ENCODE assay signal across 1 fruit fly cellular context in the genomic region with DNA sequence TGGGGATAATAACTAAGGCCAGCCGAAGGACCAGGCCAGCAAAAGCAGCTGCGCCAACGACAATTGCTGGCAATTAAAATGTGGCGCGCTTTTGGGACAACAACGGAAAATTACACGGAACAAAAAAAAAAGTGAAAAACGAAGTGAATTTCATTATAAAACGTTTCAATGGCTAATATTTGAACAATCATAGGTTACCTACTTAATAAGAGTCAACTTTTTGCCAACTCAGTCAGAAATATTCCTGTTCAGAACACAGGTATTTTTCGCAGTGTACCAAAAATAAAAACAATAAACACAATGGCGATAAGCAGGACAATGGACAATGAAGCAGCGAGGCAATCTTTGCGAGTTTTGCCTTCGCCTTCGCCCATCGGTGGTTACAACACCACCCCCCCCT.
TF ChIP-seq lines count a peak whose summit lies in the region.

No protein-coding gene starts in this region.

TF ChIP-seq in whole organism, embryonic, 481 proteins besides CTCF, POLR2A, EP300 and RAD21 (continued from another document and continues in another):
- TF ChIP-seq CG12104 (GFP tag; optimal IDR thresholded peaks at IDR 0.05; lab: Kevin White, UChicago) (no peak), CG9437 (GFP tag; optimal IDR thresholded peaks at IDR 0.05; lab: Kevin White, UChicago) (no peak), lov (optimal IDR thresholded peaks at IDR 0.05; lab: Kevin White, UChicago) (no peak), lov (GFP tag; IDR thresholded peaks at IDR 0.05; lab: Robert Waterston, UW) (no peak), CG1832 (GFP tag; optimal IDR thresholded peaks at IDR 0.05; lab: Kevin White, UChicago) (no peak), amos (GFP tag; IDR thresholded peaks at IDR 0.05; lab: Robert Waterston, UW; ENCODE audit: partially characterized antibody) (no peak), Camta (GFP tag; optimal IDR thresholded peaks at IDR 0.05; lab: Kevin White, UChicago) (no peak), fru (optimal IDR thresholded peaks at IDR 0.05; lab: Kevin White, UChicago) (no peak), croc (GFP tag; conservative IDR thresholded peaks at IDR 0.05; lab: Robert Waterston, UW) (no peak), H2.0 (GFP tag; IDR thresholded peaks at IDR 0.05; lab: Robert Waterston, UW) (peak; percentile 48; the same call in 1 of the 2 replicates), Taf1 (GFP tag; IDR thresholded peaks at IDR 0.05; lab: Robert Waterston, UW) (no peak), CG8924 (tag; optimal IDR thresholded peaks at IDR 0.05; lab: Kevin White, UChicago) (no peak), CG8388 (GFP tag; optimal IDR thresholded peaks at IDR 0.05; lab: Kevin White, UChicago) (peak; percentile 20), Nf-YC (tag; optimal IDR thresholded peaks at IDR 0.05; lab: Kevin White, UChicago) (no peak), Bgb (GFP tag; IDR thresholded peaks at IDR 0.05; lab: Robert Waterston, UW; ENCODE audit: partially characterized antibody) (no peak), CG16815 (GFP tag; optimal IDR thresholded peaks at IDR 0.05; lab: Kevin White, UChicago) (no peak), Asciz (GFP tag; optimal IDR thresholded peaks at IDR 0.05; lab: Kevin White, UChicago) (peak; percentile 21), CG17328 (GFP tag; IDR thresholded peaks at IDR 0.05; lab: Robert Waterston, UW) (peak; percentile 40; the same call in 1 of the 2 replicates), CG2202 (tag; optimal IDR thresholded peaks at IDR 0.05; lab: Kevin White, UChicago) (no peak), ham (GFP tag; IDR thresholded peaks at IDR 0.05; lab: Robert Waterston, UW) (no peak), CG11085 (GFP tag; IDR thresholded peaks at IDR 0.05; lab: Robert Waterston, UW) (no peak), Dref (GFP tag; IDR thresholded peaks at IDR 0.05; lab: Robert Waterston, UW) (no peak), CG18764 (GFP tag; optimal IDR thresholded peaks at IDR 0.05; lab: Kevin White, UChicago) (no peak), Med (GFP tag; lab: Kevin White, UChicago) (peak; percentile 83), Usf (GFP tag; optimal IDR thresholded peaks at IDR 0.05; lab: Kevin White, UChicago) (no peak), CG6683 (GFP tag; optimal IDR thresholded peaks at IDR 0.05; lab: Kevin White, UChicago) (no peak), CG12942 (GFP tag; optimal IDR thresholded peaks at IDR 0.05; lab: Kevin White, UChicago) (no peak), H15 (GFP tag; IDR thresholded peaks at IDR 0.05; lab: Robert Waterston, UW) (0 out of 3 replicates have a peak, but pooled peaks have one; percentile 33), TFAM (GFP tag; optimal IDR thresholded peaks at IDR 0.05; lab: Kevin White, UChicago) (no peak), fd96Cb (tag; optimal IDR thresholded peaks at IDR 0.05; lab: Kevin White, UChicago) (peak; percentile 18), pita (GFP tag; optimal IDR thresholded peaks at IDR 0.05; lab: Kevin White, UChicago) (no peak), CG9727 (GFP tag; optimal IDR thresholded peaks at IDR 0.05; lab: Kevin White, UChicago) (peak; percentile 23), CG2116 (GFP tag; optimal IDR thresholded peaks at IDR 0.05; lab: Kevin White, UChicago) (no peak), nerfin-2 (GFP tag; IDR thresholded peaks at IDR 0.05; lab: Robert Waterston, UW; ENCODE audit: partially characterized antibody) (no peak), lbe (GFP tag; optimal IDR thresholded peaks at IDR 0.05; lab: Kevin White, UChicago) (no peak), E2f1 (GFP tag; IDR thresholded peaks at IDR 0.05; lab: Robert Waterston, UW) (peak; percentile 24; the same call in 1 of the 2 replicates), Poxn (GFP tag; IDR thresholded peaks at IDR 0.05; lab: Robert Waterston, UW) (no peak), CG4404 (GFP tag; IDR thresholded peaks at IDR 0.05; lab: Robert Waterston, UW) (no peak), CG4282 (GFP tag; optimal IDR thresholded peaks at IDR 0.05; lab: Kevin White, UChicago) (no peak), lab (GFP tag; optimal IDR thresholded peaks at IDR 0.05; lab: Kevin White, UChicago) (peak; percentile 30), pros (GFP tag; optimal IDR thresholded peaks at IDR 0.05; lab: Kevin White, UChicago) (no peak), CG3065 (GFP tag; optimal IDR thresholded peaks at IDR 0.05; lab: Kevin White, UChicago) (no peak), Dek (tag; optimal IDR thresholded peaks at IDR 0.05; lab: Kevin White, UChicago) (no peak), Blimp-1 (GFP tag; optimal IDR thresholded peaks at IDR 0.05; lab: Kevin White, UChicago) (peak; percentile 38), schlank (tag; optimal IDR thresholded peaks at IDR 0.05; lab: Kevin White, UChicago) (no peak), CG31224 (GFP tag; IDR thresholded peaks at IDR 0.05; lab: Robert Waterston, UW) (no peak), hbn (GFP tag; IDR thresholded peaks at IDR 0.05; lab: Robert Waterston, UW; ENCODE audit: partially characterized antibody) (no peak), lmd (GFP tag; IDR thresholded peaks at IDR 0.05; lab: Robert Waterston, UW) (peak; percentile 51), HLH4C (GFP tag; IDR thresholded peaks at IDR 0.05; lab: Robert Waterston, UW; ENCODE audit: partially characterized antibody) (no peak), slou (GFP tag; optimal IDR thresholded peaks at IDR 0.05; lab: Kevin White, UChicago) (no peak), CG8944 (GFP tag; optimal IDR thresholded peaks at IDR 0.05; lab: Kevin White, UChicago) (no peak), Gug (GFP tag; IDR thresholded peaks at IDR 0.05; lab: Robert Waterston, UW) (0 out of 4 replicates have a peak, but pooled peaks have one; percentile 7), CG17612 (GFP tag; IDR thresholded peaks at IDR 0.05; lab: Robert Waterston, UW) (no peak), ERR (GFP tag; optimal IDR thresholded peaks at IDR 0.05; lab: Kevin White, UChicago) (no peak), D19A (tag; optimal IDR thresholded peaks at IDR 0.05; lab: Kevin White, UChicago) (no peak), gsb (GFP tag; IDR thresholded peaks at IDR 0.05; lab: Robert Waterston, UW) (no peak), her (GFP tag; optimal IDR thresholded peaks at IDR 0.05; lab: Kevin White, UChicago) (no peak), sd (tag; optimal IDR thresholded peaks at IDR 0.05; lab: Kevin White, UChicago) (no peak), zfh1 (GFP tag; IDR thresholded peaks at IDR 0.05; lab: Robert Waterston, UW) (peak; percentile 25; the same call in 1 of the 3 replicates), seq (GFP tag; IDR thresholded peaks at IDR 0.05; lab: Robert Waterston, UW) (no peak), CG7357 (GFP tag; IDR thresholded peaks at IDR 0.05; lab: Robert Waterston, UW) (0 out of 3 replicates have a peak, but pooled peaks have one; percentile 26), knrl (GFP tag; IDR thresholded peaks at IDR 0.05; lab: Robert Waterston, UW; ENCODE audit: partially characterized antibody) (no peak), gsb-n (tag; optimal IDR thresholded peaks at IDR 0.05; lab: Kevin White, UChicago) (no peak), Sox102F (GFP tag; optimal IDR thresholded peaks at IDR 0.05; lab: Kevin White, UChicago) (peak; percentile 49), sr (GFP tag; IDR thresholded peaks at IDR 0.05; lab: Robert Waterston, UW) (no peak), CG4854 (GFP tag; optimal IDR thresholded peaks at IDR 0.05; lab: Kevin White, UChicago) (no peak), Xbp1 (GFP tag; optimal IDR thresholded peaks at IDR 0.05; lab: Kevin White, UChicago) (peak; percentile 39), Fer2 (tag; optimal IDR thresholded peaks at IDR 0.05; lab: Kevin White, UChicago) (no peak), Elba2 (GFP tag; optimal IDR thresholded peaks at IDR 0.05; lab: Kevin White, UChicago) (no peak), nerfin-1 (tag; optimal IDR thresholded peaks at IDR 0.05; lab: Kevin White, UChicago) (no peak), h (optimal IDR thresholded peaks at IDR 0.05; lab: Kevin White, UChicago) (no peak), crp (GFP tag; optimal IDR thresholded peaks at IDR 0.05; lab: Kevin White, UChicago) (no peak), CG3995 (GFP tag; optimal IDR thresholded peaks at IDR 0.05; lab: Kevin White, UChicago) (no peak), tgo (GFP tag; IDR thresholded peaks at IDR 0.05; lab: Robert Waterston, UW) (no peak), hb (GFP tag; IDR thresholded peaks at IDR 0.05; lab: Robert Waterston, UW; ENCODE audit: partially characterized antibody) (no peak), CG9932 (GFP tag; IDR thresholded peaks at IDR 0.05; lab: Robert Waterston, UW) (peak; percentile 38; the same call in 1 of the 2 replicates), CkIIα-i1 (GFP tag; IDR thresholded peaks at IDR 0.05; lab: Robert Waterston, UW) (no peak), sima (GFP tag; optimal IDR thresholded peaks at IDR 0.05; lab: Kevin White, UChicago) (no peak), Hmx (GFP tag; optimal IDR thresholded peaks at IDR 0.05; lab: Kevin White, UChicago) (no peak), CG17912 (GFP tag; optimal IDR thresholded peaks at IDR 0.05; lab: Kevin White, UChicago) (no peak), Dip2 (GFP tag; IDR thresholded peaks at IDR 0.05; lab: Robert Waterston, UW) (no peak), CG7839 (tag; optimal IDR thresholded peaks at IDR 0.05; lab: Kevin White, UChicago) (peak; percentile 55), trem (tag; optimal IDR thresholded peaks at IDR 0.05; lab: Kevin White, UChicago) (no peak), CG32772 (GFP tag; IDR thresholded peaks at IDR 0.05; lab: Robert Waterston, UW) (peak; percentile 38; the same call in 1 of the 2 replicates), tin (GFP tag; optimal IDR thresholded peaks at IDR 0.05; lab: Kevin White, UChicago) (peak; percentile 14), CG14014 (GFP tag; IDR thresholded peaks at IDR 0.05; lab: Robert Waterston, UW) (0 out of 2 replicates have a peak, but pooled peaks have one; percentile 21), Awh (GFP tag; IDR thresholded peaks at IDR 0.05; lab: Robert Waterston, UW) (no peak), Atf3 (GFP tag; optimal IDR thresholded peaks at IDR 0.05; lab: Kevin White, UChicago) (no peak), az2 (GFP tag; optimal IDR thresholded peaks at IDR 0.05; lab: Kevin White, UChicago) (peak; percentile 19), bigmax (GFP tag; optimal IDR thresholded peaks at IDR 0.05; lab: Kevin White, UChicago) (no peak), gt (GFP tag; IDR thresholded peaks at IDR 0.05; lab: Robert Waterston, UW) (no peak), CG4424 (GFP tag; optimal IDR thresholded peaks at IDR 0.05; lab: Kevin White, UChicago) (no peak), unpg (GFP tag; optimal IDR thresholded peaks at IDR 0.05; lab: Kevin White, UChicago) (peak; percentile 44), Atf-2 (GFP tag; optimal IDR thresholded peaks at IDR 0.05; lab: Kevin White, UChicago) (no peak), so (GFP tag; IDR thresholded peaks at IDR 0.05; lab: Robert Waterston, UW) (0 out of 3 replicates have a peak, but pooled peaks have one; percentile 26), CG8765 (GFP tag; IDR thresholded peaks at IDR 0.05; lab: Robert Waterston, UW) (no peak), B-H1 (GFP tag; IDR thresholded peaks at IDR 0.05; lab: Robert Waterston, UW) (no peak), CG3163 (GFP tag; optimal IDR thresholded peaks at IDR 0.05; lab: Kevin White, UChicago) (no peak), Eip74EF (GFP tag; optimal IDR thresholded peaks at IDR 0.05; lab: Kevin White, UChicago) (no peak), ac (GFP tag; optimal IDR thresholded peaks at IDR 0.05; lab: Kevin White, UChicago) (no peak), MESR4 (GFP tag; optimal IDR thresholded peaks at IDR 0.05; lab: Kevin White, UChicago) (no peak), Nf-YA (GFP tag; IDR thresholded peaks at IDR 0.05; lab: Robert Waterston, UW) (no peak), oc (tag; optimal IDR thresholded peaks at IDR 0.05; lab: Kevin White, UChicago) (no peak), CG9876 (GFP tag; optimal IDR thresholded peaks at IDR 0.05; lab: Kevin White, UChicago) (no peak), Opbp (GFP tag; IDR thresholded peaks at IDR 0.05; lab: Robert Waterston, UW; ENCODE audit: partially characterized antibody) (no peak), CG6689 (GFP tag; IDR thresholded peaks at IDR 0.05; lab: Robert Waterston, UW) (peak; percentile 35; the same call in 1 of the 2 replicates), disco-r (GFP tag; optimal IDR thresholded peaks at IDR 0.05; lab: Kevin White, UChicago) (no peak), kni (GFP tag; optimal IDR thresholded peaks at IDR 0.05; lab: Kevin White, UChicago) (no peak), CG10431 (GFP tag; optimal IDR thresholded peaks at IDR 0.05; lab: Kevin White, UChicago) (no peak), CG5245 (GFP tag; optimal IDR thresholded peaks at IDR 0.05; lab: Kevin White, UChicago) (no peak), CG11560 (tag; IDR thresholded peaks at IDR 0.05; lab: Robert Waterston, UW) (no peak), B-H2 (GFP tag; optimal IDR thresholded peaks at IDR 0.05; lab: Kevin White, UChicago) (no peak), CG10462 (GFP tag; optimal IDR thresholded peaks at IDR 0.05; lab: Kevin White, UChicago) (peak; percentile 5), btn (GFP tag; optimal IDR thresholded peaks at IDR 0.05; lab: Kevin White, UChicago) (no peak), CG34376 (GFP tag; optimal IDR thresholded peaks at IDR 0.05; lab: Kevin White, UChicago) (no peak), wek (GFP tag; optimal IDR thresholded peaks at IDR 0.05; lab: Kevin White, UChicago) (no peak), lilli (GFP tag; optimal IDR thresholded peaks at IDR 0.05; lab: Kevin White, UChicago) (peak; percentile 4), CG1603 (tag; optimal IDR thresholded peaks at IDR 0.05; lab: Kevin White, UChicago) (peak; percentile 45), kah (GFP tag; optimal IDR thresholded peaks at IDR 0.05; lab: Kevin White, UChicago) (no peak), z (GFP tag; IDR thresholded peaks at IDR 0.05; lab: Robert Waterston, UW) (no peak), sug (tag; optimal IDR thresholded peaks at IDR 0.05; lab: Kevin White, UChicago) (no peak), ci (GFP tag; IDR thresholded peaks at IDR 0.05; lab: Robert Waterston, UW) (peak; percentile 68; the same call in 2 of the 3 replicates), CG8359 (GFP tag; optimal IDR thresholded peaks at IDR 0.05; lab: Kevin White, UChicago; ENCODE audit: borderline replicate concordance) (no peak), Trl (optimal IDR thresholded peaks at IDR 0.05; lab: Kevin White, UChicago) (no peak), Trl (GFP tag; optimal IDR thresholded peaks at IDR 0.05; lab: Kevin White, UChicago) (no peak), CG7963 (GFP tag; IDR thresholded peaks at IDR 0.05; lab: Robert Waterston, UW; ENCODE audit: partially characterized antibody) (no peak), ewg (GFP tag; optimal IDR thresholded peaks at IDR 0.05; lab: Kevin White, UChicago) (no peak), jigr1 (GFP tag; IDR thresholded peaks at IDR 0.05; lab: Robert Waterston, UW) (no peak), CG9215 (GFP tag; IDR thresholded peaks at IDR 0.05; lab: Robert Waterston, UW) (0 out of 2 replicates have a peak, but pooled peaks have one; percentile 20), CG6654 (GFP tag; optimal IDR thresholded peaks at IDR 0.05; lab: Kevin White, UChicago) (no peak)
